Fruit fly (Drosophila melanogaster): ENCODE measurements around the gene IFT57.

The IFT57 gene

DNA sequence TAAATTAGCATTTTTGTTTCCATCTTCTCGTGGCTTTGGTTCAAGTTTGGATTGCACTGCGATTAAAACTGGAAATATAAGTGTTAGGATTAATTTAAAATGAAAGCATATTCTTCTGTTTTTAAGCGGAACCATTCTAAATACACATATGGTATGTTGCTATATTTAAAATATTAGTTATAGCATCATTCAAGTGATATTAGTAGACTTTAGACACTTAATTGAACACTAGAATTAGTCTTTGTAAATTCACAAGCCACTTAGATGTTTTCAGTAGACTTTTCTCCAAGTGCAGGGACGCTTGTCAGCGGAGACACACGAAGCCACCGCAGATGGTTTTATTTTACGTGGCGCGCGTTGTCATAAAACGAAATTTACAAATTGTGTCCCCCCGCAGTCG is 39.3 kb downstream of the IFT57 start (continued):
- no peak for TF ChIP-seq CG11247 (GFP tag; IDR thresholded peaks at IDR 0.05)
- TF ChIP-seq CG10366 (GFP tag; IDR thresholded peaks at IDR 0.05), result peak; percentile 23; the same call in 1 of the 2 replicates
- peak; percentile 15 for TF ChIP-seq Chrac-16 (GFP tag; optimal IDR thresholded peaks at IDR 0.05)
- TF ChIP-seq CG2116 (GFP tag; optimal IDR thresholded peaks at IDR 0.05), result no peak
- TF ChIP-seq hbn (GFP tag; IDR thresholded peaks at IDR 0.05; ENCODE audit: partially characterized antibody), result no peak
- TF ChIP-seq HmgZ (tag; optimal IDR thresholded peaks at IDR 0.05), result no peak
- no peak for TF ChIP-seq hb (GFP tag; IDR thresholded peaks at IDR 0.05; ENCODE audit: partially characterized antibody)
- no peak for TF ChIP-seq Opbp (GFP tag; IDR thresholded peaks at IDR 0.05; ENCODE audit: partially characterized antibody)
- no peak for TF ChIP-seq CG7357 (GFP tag; IDR thresholded peaks at IDR 0.05)
- TF ChIP-seq mam (GFP tag; optimal IDR thresholded peaks at IDR 0.05), result peak; percentile 10
- TF ChIP-seq Eip74EF (GFP tag; optimal IDR thresholded peaks at IDR 0.05), result no peak
- TF ChIP-seq Hr39 (optimal IDR thresholded peaks at IDR 0.05), result no peak
- TF ChIP-seq Nf-YA (GFP tag; IDR thresholded peaks at IDR 0.05), result no peak
- TF ChIP-seq CG15514 (GFP tag; optimal IDR thresholded peaks at IDR 0.05), result no peak
- no peak for TF ChIP-seq CG13894 (tag; optimal IDR thresholded peaks at IDR 0.05)
- peak; percentile 49 for TF ChIP-seq Rfx (GFP tag; IDR thresholded peaks at IDR 0.05)
- no peak for TF ChIP-seq prd (optimal IDR thresholded peaks at IDR 0.05)
- TF ChIP-seq prd (GFP tag; IDR thresholded peaks at IDR 0.05), result peak; percentile 36; the same call in 1 of the 3 replicates
- TF ChIP-seq CG5180 (GFP tag; optimal IDR thresholded peaks at IDR 0.05), result no peak
- TF ChIP-seq CG8290 (GFP tag; optimal IDR thresholded peaks at IDR 0.05), result no peak
- no peak for TF ChIP-seq CG8290 (tag; optimal IDR thresholded peaks at IDR 0.05)
- no peak for TF ChIP-seq CG18011 (GFP tag; optimal IDR thresholded peaks at IDR 0.05)
- TF ChIP-seq gro (GFP tag; optimal IDR thresholded peaks at IDR 0.05), result no peak
- no peak for TF ChIP-seq Ravus (GFP tag; IDR thresholded peaks at IDR 0.05)
- peak; percentile 2 for TF ChIP-seq az2 (GFP tag; optimal IDR thresholded peaks at IDR 0.05)
- no peak for TF ChIP-seq Elba2 (GFP tag; optimal IDR thresholded peaks at IDR 0.05)
- TF ChIP-seq nerfin-1 (tag; optimal IDR thresholded peaks at IDR 0.05), result no peak
- no peak for TF ChIP-seq run (tag; optimal IDR thresholded peaks at IDR 0.05)
- no peak for TF ChIP-seq CG7745 (tag; optimal IDR thresholded peaks at IDR 0.05)
- TF ChIP-seq E2f1 (GFP tag; IDR thresholded peaks at IDR 0.05), result peak; percentile 44; the same call in 1 of the 2 replicates
- peak; percentile 4 for TF ChIP-seq gcm (GFP tag; optimal IDR thresholded peaks at IDR 0.05)
- TF ChIP-seq crp (GFP tag; optimal IDR thresholded peaks at IDR 0.05), result no peak
- no peak for TF ChIP-seq her (GFP tag; optimal IDR thresholded peaks at IDR 0.05)
- TF ChIP-seq jumu (GFP tag; optimal IDR thresholded peaks at IDR 0.05), result peak; percentile 31
- TF ChIP-seq pum (GFP tag; optimal IDR thresholded peaks at IDR 0.05), result no peak
- TF ChIP-seq cato (GFP tag; optimal IDR thresholded peaks at IDR 0.05; ENCODE audit: borderline replicate concordance), result no peak
- no peak for TF ChIP-seq Mrtf (GFP tag; IDR thresholded peaks at IDR 0.05)
- TF ChIP-seq sim (GFP tag; IDR thresholded peaks at IDR 0.05), result no peak
- TF ChIP-seq CG17385 (GFP tag; optimal IDR thresholded peaks at IDR 0.05), result peak; percentile 37
- TF ChIP-seq al (GFP tag; IDR thresholded peaks at IDR 0.05), result peak; percentile 42; the same call in 1 of the 2 replicates
- TF ChIP-seq CG6254 (GFP tag; optimal IDR thresholded peaks at IDR 0.05), result no peak
- TF ChIP-seq ATbp (GFP tag; optimal IDR thresholded peaks at IDR 0.05), result peak; percentile 12
- TF ChIP-seq ewg (GFP tag; optimal IDR thresholded peaks at IDR 0.05), result no peak
- no peak for TF ChIP-seq CG15479 (GFP tag; optimal IDR thresholded peaks at IDR 0.05)
- peak; percentile 66 for TF ChIP-seq esg (GFP tag; conservative IDR thresholded peaks at IDR 0.05)
- peak; percentile 24 for TF ChIP-seq unpg (GFP tag; optimal IDR thresholded peaks at IDR 0.05)
- no peak for TF ChIP-seq CG1832 (GFP tag; optimal IDR thresholded peaks at IDR 0.05)
- no peak for TF ChIP-seq ac (GFP tag; optimal IDR thresholded peaks at IDR 0.05)
- TF ChIP-seq CG12104 (GFP tag; optimal IDR thresholded peaks at IDR 0.05), result no peak
- TF ChIP-seq trem (tag; optimal IDR thresholded peaks at IDR 0.05), result no peak
- TF ChIP-seq CG4282 (GFP tag; optimal IDR thresholded peaks at IDR 0.05), result no peak
- TF ChIP-seq maf-S (GFP tag; optimal IDR thresholded peaks at IDR 0.05), result no peak
